Worm (Caenorhabditis elegans) whole organism, L1 larva: ENCODE data around the gene R09H10.7.
A peak's percentile ranks its signal among the peaks of the same experiment; 100 is the strongest.

Experiments used
- ama-1 ChIP-seq: fragments of 150-350 bp; optimal IDR thresholded peaks from 2 replicates; lab custom pipeline; 2014
- blmp-1 ChIP-seq: fragments of 150-350 bp; optimal IDR thresholded peaks from 2 replicates; lab custom pipeline; 2014; ENCODE audit warnings: missing biosample characterization, missing genetic modification characterization
- efl-1 ChIP-seq, 4 experiments: fragments of 150-350 bp; optimal IDR thresholded peaks in 3 of 4; peaks in 1 of 4; 1 replicate in 1 of 4; 2 replicates in 3 of 4; lab custom pipeline; 2014; ENCODE audit warnings: missing biosample characterization in 2 of 4, missing genetic modification characterization in 2 of 4, missing genetic modification reagents in 2 of 4
- efl-3 ChIP-seq: fragments of 200-800 bp; sonication (Bioruptor generic); optimal IDR thresholded peaks from 2 replicates; lab custom pipeline; 2018; ENCODE audit warnings: mild to moderate bottlenecking, missing genetic modification characterization, missing compliant biosample characterization
- elt-2 ChIP-seq: sonication (generic microtip); optimal IDR thresholded peaks from 2 replicates; lab custom pipeline; 2016; ENCODE audit warnings: missing genetic modification characterization, mild to moderate bottlenecking, inconsistent platforms, missing compliant biosample characterization, missing genetic modification reagents
- elt-3 ChIP-seq, 6 experiments: fragments of 150-350 bp in 1 of 6; sonication (generic microtip); optimal IDR thresholded peaks; 2 replicates each; lab custom pipeline; 2017 to 2018; ENCODE audit warnings: missing biosample characterization in 6 of 6, missing genetic modification characterization in 6 of 6, inconsistent platforms in 1 of 6
- ets-5 ChIP-seq: fragments of 200-800 bp; sonication (Bioruptor generic); IDR thresholded peaks from 2 replicates; pipeline ENCODE4 v1.3.6; 2022; ENCODE audit warnings: missing genetic modification characterization, missing compliant biosample characterization
- fkh-4 ChIP-seq: sonication (generic microtip); optimal IDR thresholded peaks from 2 replicates; lab custom pipeline; 2016; ENCODE audit warnings: missing compliant biosample characterization, missing genetic modification characterization, borderline replicate concordance
- hlh-17 ChIP-seq: fragments of 200-800 bp; sonication (Bioruptor generic); optimal IDR thresholded peaks from 2 replicates; lab custom pipeline; 2018; ENCODE audit warnings: missing genetic modification characterization, mild to moderate bottlenecking, missing compliant biosample characterization, moderate library complexity, borderline replicate concordance
- hpl-2 ChIP-seq: fragments of 150-350 bp; optimal IDR thresholded peaks from 2 replicates; lab custom pipeline; 2014; ENCODE audit warnings: missing biosample characterization, missing genetic modification reagents, missing genetic modification characterization
- lin-13 ChIP-seq: fragments of 150-350 bp; optimal IDR thresholded peaks from 2 replicates; lab custom pipeline; 2014; ENCODE audit warnings: missing biosample characterization, missing genetic modification reagents, missing genetic modification characterization
- lin-14 ChIP-seq: fragments of 200-800 bp; sonication (Bioruptor generic); optimal IDR thresholded peaks from 2 replicates; lab custom pipeline; 2018; ENCODE audit warnings: mild to moderate bottlenecking, missing genetic modification characterization, moderate library complexity, missing compliant biosample characterization
- lin-35 ChIP-seq, 2 experiments: fragments of 150-350 bp; optimal IDR thresholded peaks; 2 replicates each; lab custom pipeline; 2014; ENCODE audit warnings: missing biosample characterization in 2 of 2, missing genetic modification characterization in 2 of 2, missing genetic modification reagents in 2 of 2
- lir-3 ChIP-seq: sonication (generic microtip); optimal IDR thresholded peaks from 2 replicates; lab custom pipeline; 2016; ENCODE audit warnings: mild to moderate bottlenecking, missing genetic modification characterization, moderate library complexity, missing compliant biosample characterization; ENCODE audit not compliant: poor library complexity
- mdl-1 ChIP-seq, 2 experiments: fragments of 150-350 bp; optimal IDR thresholded peaks; 2 replicates each; lab custom pipeline; 2014 to 2017; ENCODE audit warnings: missing biosample characterization in 2 of 2, missing genetic modification characterization in 2 of 2, inconsistent platforms in 1 of 2
- mef-2 ChIP-seq: fragments of 150-350 bp; optimal IDR thresholded peaks from 2 replicates; lab custom pipeline; 2014; ENCODE audit warnings: missing biosample characterization, missing genetic modification characterization
- nhr-12 ChIP-seq: sonication (generic microtip); optimal IDR thresholded peaks from 2 replicates; lab custom pipeline; 2017; ENCODE audit warnings: missing biosample characterization, missing genetic modification characterization
- nhr-20 ChIP-seq: sonication (generic microtip); optimal IDR thresholded peaks from 2 replicates; lab custom pipeline; 2016; ENCODE audit warnings: mild to moderate bottlenecking, missing genetic modification characterization, missing compliant biosample characterization
- nhr-47 ChIP-seq: sonication (generic microtip); optimal IDR thresholded peaks from 2 replicates; lab custom pipeline; 2016; ENCODE audit warnings: mild to moderate bottlenecking, missing genetic modification characterization, moderate library complexity, missing compliant biosample characterization
- nhr-76 ChIP-seq: sonication (generic microtip); optimal IDR thresholded peaks from 2 replicates; lab custom pipeline; 2017; ENCODE audit warnings: missing biosample characterization, missing genetic modification characterization
- nhr-84 ChIP-seq: sonication (generic microtip); optimal IDR thresholded peaks from 2 replicates; lab custom pipeline; 2017; ENCODE audit warnings: missing biosample characterization, missing genetic modification characterization
- nhr-85 ChIP-seq: sonication (generic microtip); peaks from one replicate; lab custom pipeline; 2016; ENCODE audit warnings: missing genetic modification characterization, inconsistent platforms, missing compliant biosample characterization
- rnt-1 ChIP-seq: sonication (generic microtip); optimal IDR thresholded peaks from 2 replicates; lab custom pipeline; 2016; ENCODE audit warnings: mild to moderate bottlenecking, missing genetic modification characterization, moderate library complexity, missing compliant biosample characterization
- snpc-4 ChIP-seq: fragments of 150-350 bp; optimal IDR thresholded peaks from 2 replicates; lab custom pipeline; 2014; ENCODE audit warnings: missing biosample characterization, missing genetic modification characterization
- snu-23 ChIP-seq: sonication (generic microtip); optimal IDR thresholded peaks from 2 replicates; lab custom pipeline; 2016; ENCODE audit warnings: missing genetic modification characterization, missing compliant biosample characterization
- tlp-1 ChIP-seq: fragments of 150-350 bp; optimal IDR thresholded peaks from 2 replicates; lab custom pipeline; 2014; ENCODE audit warnings: missing biosample characterization, missing genetic modification characterization
- unc-62 ChIP-seq: fragments of 150-350 bp; optimal IDR thresholded peaks from 2 replicates; lab custom pipeline; 2014; ENCODE audit warnings: missing biosample characterization, missing genetic modification reagents, missing genetic modification characterization
- unc-86 ChIP-seq: sonication (generic microtip); optimal IDR thresholded peaks from 2 replicates; lab custom pipeline; 2016; ENCODE audit warnings: missing genetic modification characterization, missing compliant biosample characterization
- ztf-4 ChIP-seq: fragments of 150-350 bp; optimal IDR thresholded peaks from 2 replicates; lab custom pipeline; 2014; ENCODE audit warnings: missing biosample characterization, missing genetic modification characterization

The R09H10.7 gene

DNA sequence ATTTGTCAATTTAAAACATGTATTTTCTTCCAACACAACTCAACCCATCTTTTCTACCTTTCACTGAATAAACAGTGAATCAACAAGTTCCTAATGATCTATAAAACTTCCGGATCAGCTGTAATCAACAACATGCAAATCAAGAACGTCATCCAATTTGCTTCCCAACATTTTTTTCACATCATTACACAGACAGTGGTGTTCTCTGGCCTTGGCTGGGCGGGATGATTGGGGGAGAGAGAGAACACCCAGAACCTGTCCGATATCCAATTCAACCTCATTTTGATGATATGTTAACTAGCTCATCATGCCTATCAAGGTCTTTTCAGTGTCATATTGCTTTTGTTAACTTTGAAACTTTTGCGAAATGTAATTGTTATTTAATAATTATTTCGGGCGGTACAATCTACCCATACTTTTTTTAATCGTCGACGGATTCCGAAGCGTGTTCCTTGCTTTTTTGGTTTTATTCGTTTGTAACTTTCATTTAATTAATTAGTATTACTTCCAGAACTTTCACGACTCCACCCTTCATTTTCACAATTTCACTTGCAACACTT is 5.9 kb upstream of the R09H10.7 start, which contains the start of gene ptr-14:
Gene ptr-14, plus strand, starts transcription at position 510 of the 560 bp plus-strand sequence.
- TF ChIP-seq nhr-85 (tag; lab: Kevin White, UChicago) (peak; percentile 50), nhr-12 (tag; lab: Kevin White, UChicago) (no peak), ztf-4 (tag; lab: Kevin White, UChicago) (no peak)

- TF ChIP-seq elt-3 (tag; optimal IDR thresholded peaks at IDR 0.05; lab: Kevin White, UChicago) = peak in 1 of 6 experiments; percentile 57
- TF ChIP-seq hlh-17 (GFP tag; lab: Kevin White, UChicago) = no peak
- TF ChIP-seq blmp-1 = peak; percentile 76
- no peak for TF ChIP-seq nhr-47
- TF ChIP-seq efl-1 (optimal IDR thresholded peaks at IDR 0.05; lab: Kevin White, UChicago) = no peak
- peak in 1 of 2 experiments; percentile 21 for TF ChIP-seq efl-1 (GFP tag; optimal IDR thresholded peaks at IDR 0.05 in 1 of 2; lab: Kevin White, UChicago)
Measured at ce11 chrIV:10616366-10616765, 4.5 kb upstream of the R09H10.7 start.

- peak in 1 of 2 experiments; percentile 12 for TF ChIP-seq lin-35 (GFP tag; optimal IDR thresholded peaks at IDR 0.05; lab: Kevin White, UChicago)
- TF ChIP-seq nhr-85 (tag; lab: Kevin White, UChicago) = peak; percentile 66
- TF ChIP-seq lin-14 (GFP tag; lab: Kevin White, UChicago) = peak; percentile 65
- no peak for TF ChIP-seq ama-1 (lab: Kevin White, UChicago)
- TF ChIP-seq nhr-20 = peak; percentile 50
- no peak for TF ChIP-seq efl-3 (GFP tag; lab: Kevin White, UChicago)
- no peak for TF ChIP-seq nhr-84 (tag; lab: Kevin White, UChicago)
- peak; percentile 44 for TF ChIP-seq blmp-1
- no peak for TF ChIP-seq mdl-1 (tag; optimal IDR thresholded peaks at IDR 0.05; lab: Kevin White, UChicago)
- peak; percentile 24 for TF ChIP-seq snu-23
- no peak for TF ChIP-seq efl-1 (optimal IDR thresholded peaks at IDR 0.05; lab: Kevin White, UChicago)
- TF ChIP-seq efl-1 (GFP tag; optimal IDR thresholded peaks at IDR 0.05 in 1 of 2; lab: Kevin White, UChicago) = peak in 1 of 2 experiments; percentile 18
- peak in 1 of 6 experiments; percentile 46 for TF ChIP-seq elt-3 (tag; optimal IDR thresholded peaks at IDR 0.05; lab: Kevin White, UChicago)
Measured at ce11 chrIV:10617099-10617498, 3.8 kb upstream of the R09H10.7 start.

DNA sequence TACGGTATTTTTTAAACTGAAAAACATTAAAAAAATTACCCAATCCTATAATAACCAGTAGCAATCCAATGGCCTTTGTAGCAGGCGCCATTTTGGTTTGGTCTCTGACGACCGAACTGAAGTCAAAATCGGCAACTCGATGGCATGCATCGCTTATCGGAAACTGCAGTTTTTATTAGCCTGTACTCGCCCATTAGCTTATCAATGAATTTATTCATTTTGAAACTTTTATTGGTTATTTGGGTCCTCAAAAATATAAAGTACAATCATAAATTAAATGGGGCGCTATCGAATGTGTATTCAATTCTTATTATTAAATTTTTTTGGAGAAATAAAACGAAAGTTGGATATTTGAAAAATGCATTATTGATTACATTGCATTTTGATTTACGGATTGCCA is 7.8 kb downstream of the R09H10.7 start, which contains the start of gene R09H10.5:
Gene R09H10.5, minus strand, starts transcription at position 106 of the 400 bp plus-strand sequence.
- TF ChIP-seq elt-2 (tag; lab: Kevin White, UChicago) = peak; percentile 60
- no peak for TF ChIP-seq fkh-4 (tag; lab: Kevin White, UChicago)
- TF ChIP-seq tlp-1 (tag; lab: Kevin White, UChicago) = peak; percentile 58
- TF ChIP-seq, all 84 proteins: peak for 2

DNA sequence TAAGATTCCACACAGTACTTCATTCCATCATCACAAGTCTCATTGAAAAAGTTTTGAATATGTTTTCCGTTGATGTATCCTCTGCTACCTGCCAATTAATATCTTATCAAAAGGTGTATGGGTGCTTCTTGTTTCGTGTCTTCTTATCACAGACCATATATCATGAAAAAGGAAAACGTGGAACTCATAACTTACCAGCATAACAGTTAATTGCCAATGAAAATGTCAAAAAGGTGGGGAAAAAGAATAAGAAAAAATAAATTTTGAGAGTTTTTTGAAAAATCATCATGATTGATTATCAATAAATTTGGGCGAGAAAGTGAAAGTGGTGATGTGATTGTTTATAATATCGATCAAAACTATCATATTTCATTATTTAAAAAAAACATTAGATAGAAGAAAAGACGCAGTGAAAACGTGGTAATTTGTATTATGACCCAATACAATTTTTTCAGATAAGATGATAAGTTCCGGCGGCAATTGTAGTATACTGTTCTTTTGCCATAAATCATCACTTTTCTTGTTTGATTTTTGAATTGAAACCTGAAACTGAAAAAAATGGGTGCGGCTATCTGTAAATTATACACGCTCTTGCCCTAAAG is 10.1 kb downstream of the R09H10.7 start, which contains the start of gene F56C4.4:
Gene F56C4.4, minus strand, starts transcription at position 315 of the 602 bp plus-strand sequence.
- TF ChIP-seq lir-3 (tag; lab: Kevin White, UChicago) (no peak), efl-1 (optimal IDR thresholded peaks at IDR 0.05; lab: Kevin White, UChicago) (no peak), efl-1 (GFP tag; optimal IDR thresholded peaks at IDR 0.05 in 1 of 2; lab: Kevin White, UChicago) (no peak), ets-5 (GFP tag; lab: Robert Waterston, UW) (no peak), nhr-76 (no peak), lin-13 (GFP tag; lab: Kevin White, UChicago) (no peak), unc-62 (GFP tag; lab: Kevin White, UChicago) (no peak), snpc-4 (tag; lab: Kevin White, UChicago) (no peak), lin-14 (GFP tag; lab: Kevin White, UChicago) (peak; percentile 2), ama-1 (lab: Kevin White, UChicago) (no peak), elt-2 (tag; lab: Kevin White, UChicago) (peak; percentile 63), hpl-2 (no peak), rnt-1 (tag; lab: Kevin White, UChicago) (no peak), unc-86 (no peak), mef-2 (tag; lab: Kevin White, UChicago) (no peak), blmp-1 (peak; percentile 31)
